Worm (Caenorhabditis elegans): ENCODE measurements around the gene srt-29.

ce11 chrV:2730784-2731480, 12.0 kb upstream of the srt-29 start, which contains the start of gene dod-3:
- TF ChIP-seq him-1 (tag; optimal IDR thresholded peaks at IDR 0.05): no peak
- TF ChIP-seq dao-5 (tag; optimal IDR thresholded peaks at IDR 0.05): no peak
- no peak for TF ChIP-seq W03F9.2 (tag; optimal IDR thresholded peaks at IDR 0.05)
